Fruit fly (Drosophila melanogaster) whole organism, embryonic: ENCODE data around the gene PAN3.
A peak's percentile ranks its signal among the peaks of the same experiment; 100 is the strongest.

Experiments used
- CG1024 ChIP-seq: fragments of 200-800 bp; sonication (Bioruptor generic); IDR thresholded peaks from 2 replicates; pipeline ENCODE4 v1.3.6; 2022; ENCODE audit warnings: missing biosample characterization, missing genetic modification characterization
- CG12071 ChIP-seq: fragments of 200-800 bp; sonication (Bioruptor generic); optimal IDR thresholded peaks from 3 replicates; lab custom pipeline; 2018; ENCODE audit warnings: missing biosample characterization, mild to moderate bottlenecking, missing genetic modification characterization
- CG14050 ChIP-seq: fragments of 200-800 bp; sonication (Bioruptor generic); IDR thresholded peaks from 3 replicates; pipeline ENCODE4 v1.3.6; 2022; ENCODE audit warnings: missing biosample characterization, missing genetic modification characterization
- CG17361 ChIP-seq: fragments of 200-800 bp; sonication (Bioruptor generic); IDR thresholded peaks from 3 replicates; pipeline ENCODE4 v1.3.6; 2022; ENCODE audit warnings: missing biosample characterization, missing genetic modification characterization
- CG17829 ChIP-seq: fragments of 200-800 bp; optimal IDR thresholded peaks from 2 replicates; lab custom pipeline; 2019; ENCODE audit warnings: missing biosample characterization, mild to moderate bottlenecking, missing genetic modification characterization, moderate library complexity
- CG18619 ChIP-seq: fragments of 200-800 bp; sonication (Bioruptor generic); optimal IDR thresholded peaks from 3 replicates; lab custom pipeline; 2017; ENCODE audit warnings: missing biosample characterization, mild to moderate bottlenecking, missing genetic modification characterization
- CG3995 ChIP-seq: fragments of 200-800 bp; sonication (Bioruptor generic); optimal IDR thresholded peaks from 3 replicates; lab custom pipeline; 2016; ENCODE audit warnings: missing biosample characterization, missing genetic modification characterization
- CG6765 ChIP-seq: fragments of 200-800 bp; sonication (Bioruptor generic); optimal IDR thresholded peaks from 3 replicates; lab custom pipeline; 2017; ENCODE audit warnings: missing biosample characterization, mild to moderate bottlenecking, missing genetic modification characterization
- CG7357 ChIP-seq: fragments of 200-800 bp; sonication (Bioruptor generic); IDR thresholded peaks from 3 replicates; pipeline ENCODE4 v1.3.6; 2022; ENCODE audit warnings: missing biosample characterization, missing genetic modification characterization
- CG8924 ChIP-seq: fragments of 200-800 bp; optimal IDR thresholded peaks from 3 replicates; lab custom pipeline; 2019; ENCODE audit warnings: missing biosample characterization, mild to moderate bottlenecking, missing genetic modification characterization, moderate library complexity
- CG9437 ChIP-seq: fragments of 200-800 bp; sonication (Bioruptor generic); optimal IDR thresholded peaks from 2 replicates; lab custom pipeline; 2018; ENCODE audit warnings: missing biosample characterization, mild to moderate bottlenecking, missing genetic modification characterization
- CG9727 ChIP-seq: fragments of 200-800 bp; sonication (Bioruptor generic); optimal IDR thresholded peaks from 3 replicates; lab custom pipeline; 2017; ENCODE audit warnings: missing biosample characterization, mild to moderate bottlenecking, missing genetic modification characterization
- Eip74EF ChIP-seq, 2 experiments: fragments of 200-800 bp in 1 of 2; fragments of >200 bp in 1 of 2; sonication (Bioruptor generic) in 1 of 2; optimal IDR thresholded peaks; 2 replicates each; lab custom pipeline; 2017 to 2019; ENCODE audit warnings: missing biosample characterization in 2 of 2, missing genetic modification characterization in 2 of 2, mild to moderate bottlenecking in 1 of 2, moderate library complexity in 1 of 2
- HLHmδ ChIP-seq: fragments of 200-800 bp; sonication (Bioruptor generic); optimal IDR thresholded peaks from 2 replicates; lab custom pipeline; 2018; ENCODE audit warnings: missing biosample characterization, mild to moderate bottlenecking, missing genetic modification characterization, moderate library complexity
- Hand ChIP-seq: fragments of 200-800 bp; sonication (Bioruptor generic); optimal IDR thresholded peaks from 2 replicates; lab custom pipeline; 2017; ENCODE audit warnings: mild to moderate bottlenecking, missing biosample characterization, missing genetic modification reagents, missing genetic modification characterization
- Hsf ChIP-seq: fragments of 200-800 bp; sonication (Bioruptor generic); optimal IDR thresholded peaks from 3 replicates; lab custom pipeline; 2016; ENCODE audit warnings: missing biosample characterization, missing genetic modification characterization
- Mad ChIP-seq: fragments of 200-800 bp; sonication (Bioruptor generic); optimal IDR thresholded peaks from 2 replicates; lab custom pipeline; 2016; ENCODE audit warnings: missing biosample characterization, missing genetic modification characterization
- Meics ChIP-seq: fragments of 200-800 bp; sonication (Bioruptor generic); optimal IDR thresholded peaks from 2 replicates; lab custom pipeline; 2017; ENCODE audit warnings: missing biosample characterization, mild to moderate bottlenecking, missing genetic modification characterization
- Pdp1 ChIP-seq, 2 experiments: fragments of 200-800 bp; sonication (Bioruptor generic); optimal IDR thresholded peaks; 3 replicates each; lab custom pipeline; 2016; ENCODE audit warnings: missing biosample characterization in 2 of 2, missing genetic modification characterization in 2 of 2, mild to moderate bottlenecking in 1 of 2, moderate library complexity in 1 of 2
- amos ChIP-seq: fragments of 200-800 bp; sonication (Bioruptor generic); IDR thresholded peaks from 2 replicates; pipeline ENCODE4 v1.3.6; 2022; ENCODE audit warnings: missing biosample characterization, missing genetic modification characterization; ENCODE audit not compliant: partially characterized antibody
- ara ChIP-seq: fragments of 200-800 bp; sonication (Bioruptor generic); IDR thresholded peaks from 2 replicates; pipeline ENCODE4 v1.3.6; 2022; ENCODE audit warnings: missing biosample characterization, missing genetic modification characterization
- bbx ChIP-seq: fragments of 200-800 bp; sonication (Bioruptor generic); IDR thresholded peaks from 2 replicates; pipeline ENCODE4 v1.3.6; 2022; ENCODE audit warnings: missing biosample characterization, missing genetic modification characterization; ENCODE audit not compliant: partially characterized antibody
- chn ChIP-seq: fragments of 200-800 bp; sonication (Bioruptor generic); optimal IDR thresholded peaks from 2 replicates; lab custom pipeline; 2016; ENCODE audit warnings: missing biosample characterization, missing genetic modification characterization
- corto ChIP-seq: fragments of 200-800 bp; sonication (Bioruptor generic); optimal IDR thresholded peaks from 2 replicates; lab custom pipeline; 2016; ENCODE audit warnings: missing biosample characterization, mild to moderate bottlenecking, missing genetic modification characterization, moderate library complexity
- en ChIP-seq: fragments of 200-800 bp; sonication (Bioruptor generic); optimal IDR thresholded peaks from 2 replicates; lab custom pipeline; 2016; ENCODE audit warnings: missing biosample characterization, missing genetic modification characterization
- fd102C ChIP-seq: fragments of 200-800 bp; sonication (Bioruptor generic); optimal IDR thresholded peaks from 2 replicates; lab custom pipeline; 2018; ENCODE audit warnings: missing biosample characterization, mild to moderate bottlenecking, missing genetic modification characterization, moderate library complexity
- gce ChIP-seq: fragments of 200-800 bp; sonication (Bioruptor generic); IDR thresholded peaks from 3 replicates; pipeline ENCODE4 v1.3.6; 2022; ENCODE audit warnings: missing biosample characterization, missing genetic modification characterization
- grau ChIP-seq: fragments of 200-800 bp; optimal IDR thresholded peaks from 3 replicates; lab custom pipeline; 2019; ENCODE audit warnings: missing biosample characterization, mild to moderate bottlenecking, missing genetic modification characterization, moderate library complexity
- gsb-n ChIP-seq: fragments of 200-800 bp; sonication (Bioruptor generic); optimal IDR thresholded peaks from 3 replicates; lab custom pipeline; 2018; ENCODE audit warnings: missing biosample characterization, mild to moderate bottlenecking, missing genetic modification characterization
- hkb ChIP-seq, 2 experiments: fragments of 200-800 bp in 1 of 2; fragments of >200 bp in 1 of 2; sonication (Bioruptor generic) in 1 of 2; IDR thresholded peaks in 1 of 2; optimal IDR thresholded peaks in 1 of 2; 2 replicates each; pipeline versions ENCODE4 v1.3.6 to Lab custom; 2017 to 2022; ENCODE audit warnings: missing biosample characterization in 1 of 2, missing genetic modification characterization in 1 of 2
- ken ChIP-seq: fragments of 200-800 bp; sonication (Bioruptor generic); IDR thresholded peaks from 3 replicates; pipeline ENCODE4 v1.3.6; 2022; ENCODE audit warnings: missing biosample characterization, missing genetic modification characterization
- lmd ChIP-seq: fragments of 200-800 bp; sonication (Bioruptor generic); IDR thresholded peaks from 2 replicates; pipeline ENCODE4 v1.3.6; 2022; ENCODE audit warnings: missing biosample characterization, missing genetic modification characterization
- mam ChIP-seq: fragments of 200-800 bp; sonication (Bioruptor generic); optimal IDR thresholded peaks from 3 replicates; lab custom pipeline; 2016; ENCODE audit warnings: missing biosample characterization, missing genetic modification characterization
- pho ChIP-seq: fragments of 200-800 bp; sonication (Bioruptor generic); optimal IDR thresholded peaks from 2 replicates; lab custom pipeline; 2016; ENCODE audit warnings: missing biosample characterization, missing genetic modification characterization
- sens ChIP-seq: fragments of 200-800 bp; sonication (Bioruptor generic); peaks from one replicate; lab custom pipeline; 2016; ENCODE audit warnings: missing biosample characterization, missing genetic modification characterization
- shn ChIP-seq: fragments of 200-800 bp; sonication (Bioruptor generic); optimal IDR thresholded peaks from 3 replicates; lab custom pipeline; 2016; ENCODE audit warnings: missing biosample characterization, missing genetic modification characterization
- tgo ChIP-seq: fragments of 200-800 bp; sonication (Bioruptor generic); IDR thresholded peaks from 3 replicates; pipeline ENCODE4 v1.3.6; 2022; ENCODE audit warnings: missing biosample characterization, missing genetic modification characterization
- toy ChIP-seq: fragments of 200-800 bp; sonication (Bioruptor generic); IDR thresholded peaks from 2 replicates; pipeline ENCODE4 v1.3.6; 2022; ENCODE audit warnings: missing biosample characterization, missing genetic modification characterization
- trh ChIP-seq: fragments of 200-800 bp; sonication (Bioruptor generic); optimal IDR thresholded peaks from 2 replicates; lab custom pipeline; 2016; ENCODE audit warnings: missing biosample characterization, missing genetic modification characterization
- vvl ChIP-seq: fragments of 200-800 bp; sonication (Bioruptor generic); IDR thresholded peaks from 2 replicates; pipeline ENCODE4 v1.3.6; 2022; ENCODE audit warnings: missing biosample characterization, missing genetic modification characterization

Gene PAN3

DNA sequence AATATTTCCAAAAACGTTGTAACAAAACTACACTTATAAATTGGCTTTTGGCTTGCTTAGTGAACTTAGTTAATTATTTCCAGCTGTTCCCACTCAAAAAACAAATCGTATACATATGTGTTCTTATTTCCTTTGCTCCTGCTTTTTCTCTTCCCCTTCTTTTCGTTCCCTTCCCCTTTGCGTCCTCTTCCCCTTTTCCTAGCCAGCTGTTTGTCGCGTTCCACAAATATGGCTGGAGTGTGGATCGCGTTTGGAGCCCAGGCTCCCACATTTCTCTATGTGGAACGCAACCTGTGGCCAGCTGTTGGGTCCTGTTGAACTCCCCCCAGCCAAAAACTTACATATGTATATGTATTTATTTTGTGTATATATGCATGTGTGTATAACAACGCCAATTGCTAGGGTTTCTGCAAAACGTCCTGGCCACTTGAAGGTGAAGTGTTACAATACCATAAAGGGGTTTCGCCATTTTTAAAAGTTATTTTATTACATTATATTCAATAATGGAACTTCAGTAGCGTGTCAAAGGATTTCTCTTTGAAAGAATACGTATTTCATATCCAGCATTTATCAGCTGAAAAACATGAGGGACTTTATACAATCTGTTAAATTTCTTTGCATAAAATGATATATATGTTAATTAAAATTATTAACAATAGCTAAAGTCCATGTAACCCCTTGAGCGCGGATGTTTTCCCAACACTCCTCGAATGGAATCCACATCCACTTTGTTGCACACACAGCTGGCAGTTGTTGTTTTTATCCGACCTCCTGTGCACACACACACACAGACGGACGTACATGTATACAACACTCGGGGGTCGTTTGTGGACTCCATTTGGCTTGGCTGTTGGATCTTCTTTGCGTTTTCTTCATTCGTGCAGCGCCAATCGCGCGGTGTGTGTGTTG is 996 bp downstream of the PAN3 start (continued):
- TF ChIP-seq CG18619 (GFP tag; lab: Kevin White, UChicago) (peak; percentile 18), shn (GFP tag; lab: Kevin White, UChicago) (no peak), hkb (optimal IDR thresholded peaks at IDR 0.05; lab: Kevin White, UChicago) (no peak), hkb (GFP tag; IDR thresholded peaks at IDR 0.05; lab: Robert Waterston, UW) (0 out of 2 replicates have a peak, but pooled peaks have one; percentile 8), CG8924 (tag; lab: Kevin White, UChicago) (peak; percentile 48), Hand (no peak), CG6765 (GFP tag; lab: Kevin White, UChicago) (peak; percentile 44), toy (GFP tag; lab: Robert Waterston, UW) (no peak), gsb-n (tag; lab: Kevin White, UChicago) (no peak), corto (GFP tag; lab: Kevin White, UChicago) (no peak), CG9727 (GFP tag; lab: Kevin White, UChicago) (peak; percentile 22), grau (tag; lab: Kevin White, UChicago) (peak; percentile 22), Hsf (no peak), ara (no peak), tgo (GFP tag; lab: Robert Waterston, UW) (no peak), vvl (no peak), CG12071 (GFP tag; lab: Kevin White, UChicago) (no peak), CG7357 (no peak), CG9437 (GFP tag; lab: Kevin White, UChicago) (no peak), fd102C (GFP tag; lab: Kevin White, UChicago) (no peak), amos (GFP tag; lab: Robert Waterston, UW) (no peak), bbx (GFP tag; lab: Robert Waterston, UW) (0 out of 2 replicates have a peak, but pooled peaks have one; percentile 32), CG17829 (tag; lab: Kevin White, UChicago) (no peak), Eip74EF (GFP tag; optimal IDR thresholded peaks at IDR 0.05; lab: Kevin White, UChicago) (no peak), gce (GFP tag; lab: Robert Waterston, UW) (no peak), Pdp1 (GFP tag; optimal IDR thresholded peaks at IDR 0.05; lab: Kevin White, UChicago) (no peak), sens (GFP tag; lab: Kevin White, UChicago) (peak; percentile 62), CG3995 (no peak), chn (GFP tag; lab: Kevin White, UChicago) (no peak), trh (GFP tag; lab: Kevin White, UChicago) (no peak), pho (GFP tag; lab: Kevin White, UChicago) (no peak), en (GFP tag; lab: Kevin White, UChicago) (no peak), mam (GFP tag; lab: Kevin White, UChicago) (no peak), HLHmδ (GFP tag; lab: Kevin White, UChicago) (peak; percentile 80), CG14050 (GFP tag; lab: Robert Waterston, UW) (no peak), CG17361 (GFP tag; lab: Robert Waterston, UW) (no peak), Meics (GFP tag; lab: Kevin White, UChicago) (peak; percentile 17), ken (GFP tag; lab: Robert Waterston, UW) (no peak), Mad (GFP tag; lab: Kevin White, UChicago) (no peak), CG1024 (GFP tag; lab: Robert Waterston, UW) (no peak), lmd (GFP tag; lab: Robert Waterston, UW) (no peak)
